Worm (Caenorhabditis elegans) whole organism, L4 larva: Measurements from ENCODE around the gene srh-20.

Experiments
- F10B5.3 ChIP-seq: sonication (generic microtip); optimal IDR thresholded peaks from 2 replicates; lab custom pipeline; 2016; ENCODE audit warnings: mild to moderate bottlenecking, missing genetic modification characterization, missing compliant biosample characterization
- R02D3.7 ChIP-seq: fragments of 150-350 bp; sonication (generic microtip); optimal IDR thresholded peaks from 3 replicates; lab custom pipeline; 2014; ENCODE audit warnings: missing biosample characterization, missing genetic modification characterization
- aly-2 ChIP-seq: sonication (generic microtip); optimal IDR thresholded peaks from 2 replicates; lab custom pipeline; 2018; ENCODE audit warnings: missing biosample characterization, missing genetic modification characterization
- fkh-10 ChIP-seq: fragments of 150-350 bp; optimal IDR thresholded peaks from 2 replicates; lab custom pipeline; 2014; ENCODE audit warnings: missing biosample characterization, missing genetic modification reagents, missing genetic modification characterization
- lin-13 ChIP-seq: fragments of 150-350 bp; optimal IDR thresholded peaks from 2 replicates; lab custom pipeline; 2014; ENCODE audit warnings: missing biosample characterization, missing genetic modification reagents, missing genetic modification characterization
- nhr-237 ChIP-seq: sonication (generic microtip); optimal IDR thresholded peaks from 2 replicates; lab custom pipeline; 2017; ENCODE audit warnings: missing biosample characterization, missing genetic modification characterization
- nhr-76 ChIP-seq: fragments of 150-350 bp; optimal IDR thresholded peaks from 2 replicates; lab custom pipeline; 2014; ENCODE audit warnings: missing biosample characterization, missing genetic modification characterization
- pha-4 ChIP-seq, 2 experiments: fragments of 150-350 bp in 1 of 2; fragments of 200-800 bp in 1 of 2; sonication (Bioruptor generic) in 1 of 2; IDR thresholded peaks in 1 of 2; optimal IDR thresholded peaks in 1 of 2; 2 replicates each; pipeline versions ENCODE4 v1.3.6 to Lab custom; 2014 to 2022; ENCODE audit warnings: missing genetic modification characterization in 2 of 2, missing genetic modification reagents in 2 of 2, missing biosample characterization in 1 of 2, missing compliant biosample characterization in 1 of 2
- sdz-12 ChIP-seq: fragments of 200-800 bp; sonication (Bioruptor generic); optimal IDR thresholded peaks from 2 replicates; lab custom pipeline; 2018; ENCODE audit warnings: mild to moderate bottlenecking, missing genetic modification characterization, missing compliant biosample characterization
- set-16 ChIP-seq: fragments of 200-800 bp; sonication (Bioruptor generic); IDR thresholded peaks from 2 replicates; pipeline ENCODE4 v1.3.6; 2022; ENCODE audit warnings: missing genetic modification reagents, missing genetic modification characterization, missing compliant biosample characterization
- unc-62 ChIP-seq, 3 experiments: fragments of 150-350 bp in 1 of 3; sonication (generic microtip); optimal IDR thresholded peaks in 2 of 3; peaks in 1 of 3; 1 replicate in 1 of 3; 2 replicates in 2 of 3; lab custom pipeline; 2014 to 2017; ENCODE audit warnings: missing biosample characterization in 3 of 3, missing genetic modification characterization in 3 of 3, missing genetic modification reagents in 3 of 3, missing genotype in 1 of 3
- vab-7 ChIP-seq: fragments of 200-800 bp; sonication (Bioruptor generic); IDR thresholded peaks from 2 replicates; pipeline ENCODE4 v1.3.6; 2022; ENCODE audit warnings: missing genetic modification reagents, missing genetic modification characterization, missing compliant biosample characterization
- ztf-11 ChIP-seq: fragments of 150-350 bp; optimal IDR thresholded peaks from 2 replicates; lab custom pipeline; 2014; ENCODE audit warnings: missing biosample characterization, missing genetic modification characterization

ce11 chrV:4969503-4969902, 44.8 kb downstream of the srh-20 start:
- TF ChIP-seq F10B5.3 (tag; lab: Kevin White, UChicago) = no peak
- no peak for TF ChIP-seq aly-2 (tag; lab: Kevin White, UChicago)
- TF ChIP-seq unc-62 (GFP tag; optimal IDR thresholded peaks at IDR 0.05 in 1 of 2; lab: Kevin White, UChicago) = peak in 1 of 2 experiments; percentile 33
- TF ChIP-seq unc-62 (tag; optimal IDR thresholded peaks at IDR 0.05; lab: Kevin White, UChicago) = no peak
- no peak for TF ChIP-seq fkh-10 (GFP tag; lab: Kevin White, UChicago)
- no peak for TF ChIP-seq lin-13 (GFP tag; lab: Kevin White, UChicago)
- no peak for TF ChIP-seq pha-4 (GFP tag; IDR thresholded peaks at IDR 0.05; lab: Robert Waterston, UW)
- TF ChIP-seq pha-4 (tag; optimal IDR thresholded peaks at IDR 0.05; lab: Kevin White, UChicago) = no peak
- TF ChIP-seq nhr-237 (tag; lab: Kevin White, UChicago) = no peak
- TF ChIP-seq ztf-11 = no peak
- TF ChIP-seq vab-7 (GFP tag; lab: Robert Waterston, UW) = no peak
- no peak for TF ChIP-seq set-16 (GFP tag; lab: Robert Waterston, UW)
- no peak for TF ChIP-seq R02D3.7 (tag; lab: Kevin White, UChicago)
- no peak for TF ChIP-seq sdz-12 (GFP tag; lab: Kevin White, UChicago)
- TF ChIP-seq nhr-76 (tag; lab: Kevin White, UChicago) = no peak
